Fruit fly (Drosophila melanogaster): ENCODE measurements around the gene disco-r.

Gene disco-r

DNA sequence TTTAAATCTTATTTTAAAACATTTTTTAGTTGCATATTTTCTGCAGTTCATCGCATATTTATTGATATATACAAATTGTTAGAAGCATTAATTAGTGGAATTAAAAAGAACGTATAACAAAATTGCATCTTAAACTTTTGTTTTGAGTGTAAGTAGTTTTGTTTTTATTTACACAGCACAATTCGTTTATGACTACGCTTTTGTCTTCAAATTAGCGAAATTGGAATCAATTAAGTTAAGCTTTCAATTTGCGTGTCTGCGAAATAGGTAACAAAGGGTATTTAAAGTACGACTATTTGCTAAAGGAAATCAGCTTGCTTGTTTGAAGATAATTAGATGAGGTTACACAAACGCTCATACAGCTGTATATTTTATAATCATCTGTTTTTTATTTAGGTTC lies 60.5 kb downstream of the disco-r start (continued):
- no peak for TF ChIP-seq insv (GFP tag; optimal IDR thresholded peaks at IDR 0.05)
- no peak for TF ChIP-seq CG32532 (GFP tag; IDR thresholded peaks at IDR 0.05)
- TF ChIP-seq lov (optimal IDR thresholded peaks at IDR 0.05): no peak
- no peak for TF ChIP-seq lov (GFP tag; IDR thresholded peaks at IDR 0.05)
- no peak for TF ChIP-seq CG10274 (GFP tag; optimal IDR thresholded peaks at IDR 0.05)
- no peak for TF ChIP-seq chif (GFP tag; optimal IDR thresholded peaks at IDR 0.05)
- no peak for TF ChIP-seq CG7556 (GFP tag; optimal IDR thresholded peaks at IDR 0.05)
- no peak for TF ChIP-seq sd (tag; optimal IDR thresholded peaks at IDR 0.05)
- no peak for TF ChIP-seq sug (tag; optimal IDR thresholded peaks at IDR 0.05)
- no peak for TF ChIP-seq seq (GFP tag; IDR thresholded peaks at IDR 0.05)
- no peak for TF ChIP-seq dati (GFP tag; IDR thresholded peaks at IDR 0.05)
- TF ChIP-seq gcm2 (GFP tag; optimal IDR thresholded peaks at IDR 0.05): no peak
- TF ChIP-seq ap (GFP tag; IDR thresholded peaks at IDR 0.05): no peak
- no peak for TF ChIP-seq Stat92E (GFP tag; optimal IDR thresholded peaks at IDR 0.05)
- peak; percentile 4 for TF ChIP-seq CG11504 (tag; optimal IDR thresholded peaks at IDR 0.05)
- TF ChIP-seq amos (GFP tag; IDR thresholded peaks at IDR 0.05; ENCODE audit: partially characterized antibody): no peak
- no peak for TF ChIP-seq CG12071 (GFP tag; optimal IDR thresholded peaks at IDR 0.05)
- TF ChIP-seq NFAT (GFP tag; IDR thresholded peaks at IDR 0.05): no peak
- no peak for TF ChIP-seq cwo (GFP tag; optimal IDR thresholded peaks at IDR 0.05)
- no peak for TF ChIP-seq CG2116 (GFP tag; optimal IDR thresholded peaks at IDR 0.05)
- TF ChIP-seq D19A (tag; optimal IDR thresholded peaks at IDR 0.05): peak; percentile 76
- peak; percentile 3; the same call in 1 of the 2 replicates for TF ChIP-seq slbo (GFP tag; IDR thresholded peaks at IDR 0.05)
- peak; percentile 13 for TF ChIP-seq Hmr (GFP tag; optimal IDR thresholded peaks at IDR 0.05)
- no peak for TF ChIP-seq CG8478 (optimal IDR thresholded peaks at IDR 0.05)
- peak; percentile 61 for TF ChIP-seq Med (GFP tag)
- no peak for TF ChIP-seq CG12219 (GFP tag; optimal IDR thresholded peaks at IDR 0.05)
- no peak for TF ChIP-seq Chrac-16 (GFP tag; optimal IDR thresholded peaks at IDR 0.05)
- no peak for TF ChIP-seq CG8281 (tag; optimal IDR thresholded peaks at IDR 0.05)
- no peak for TF ChIP-seq lab (GFP tag; optimal IDR thresholded peaks at IDR 0.05)
- no peak for TF ChIP-seq bsh (GFP tag; optimal IDR thresholded peaks at IDR 0.05)
- TF ChIP-seq Hmx (GFP tag; optimal IDR thresholded peaks at IDR 0.05): no peak
- no peak for TF ChIP-seq CG11723 (GFP tag; optimal IDR thresholded peaks at IDR 0.05)
- no peak for TF ChIP-seq CG12769 (tag; optimal IDR thresholded peaks at IDR 0.05)
- no peak for TF ChIP-seq CG12104 (GFP tag; optimal IDR thresholded peaks at IDR 0.05)
- no peak for TF ChIP-seq Dad (GFP tag; optimal IDR thresholded peaks at IDR 0.05)
- TF ChIP-seq Mes4 (GFP tag; optimal IDR thresholded peaks at IDR 0.05): no peak
- no peak for TF ChIP-seq Oaz (GFP tag; IDR thresholded peaks at IDR 0.05)
- TF ChIP-seq bab2 (GFP tag; optimal IDR thresholded peaks at IDR 0.05): no peak

DNA sequence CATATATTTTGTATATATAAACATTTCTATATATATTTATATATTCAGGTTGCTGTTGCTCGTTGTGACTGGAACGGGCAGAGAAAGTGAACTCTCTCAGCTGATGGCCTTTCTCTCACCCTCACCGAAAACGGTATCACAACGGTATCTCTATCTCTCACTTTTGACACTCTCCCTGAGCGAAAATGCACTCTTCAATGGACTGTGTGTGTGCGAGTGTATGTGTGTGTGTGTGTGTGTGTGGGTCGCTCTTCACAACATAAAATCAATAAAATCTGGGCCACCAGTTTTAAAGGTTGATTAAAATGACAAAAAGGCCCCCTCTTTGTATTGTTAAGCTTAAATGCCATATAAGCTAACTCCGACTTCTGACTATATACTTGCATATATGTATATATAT lies 61.3 kb downstream of the disco-r start:
- TF ChIP-seq pum (GFP tag; optimal IDR thresholded peaks at IDR 0.05): no peak
- no peak for TF ChIP-seq CG8281 (tag; optimal IDR thresholded peaks at IDR 0.05)
- no peak for TF ChIP-seq Hsf (GFP tag; optimal IDR thresholded peaks at IDR 0.05)
- TF ChIP-seq pho (GFP tag; optimal IDR thresholded peaks at IDR 0.05): no peak
- no peak for TF ChIP-seq hth (optimal IDR thresholded peaks at IDR 0.05)
- TF ChIP-seq CG14710 (tag; optimal IDR thresholded peaks at IDR 0.05): no peak
- TF ChIP-seq CG18011 (GFP tag; optimal IDR thresholded peaks at IDR 0.05): no peak
- 0 out of 3 replicates have a peak, but pooled peaks have one; percentile 32 for TF ChIP-seq ci (GFP tag; IDR thresholded peaks at IDR 0.05)
- TF ChIP-seq Trl (optimal IDR thresholded peaks at IDR 0.05): peak; percentile 65 to 75
- no peak for TF ChIP-seq Trl (GFP tag; optimal IDR thresholded peaks at IDR 0.05)
- TF ChIP-seq Nf-YC (tag; optimal IDR thresholded peaks at IDR 0.05): no peak
- no peak for TF ChIP-seq CG1024 (GFP tag; IDR thresholded peaks at IDR 0.05)
- no peak for TF ChIP-seq slou (GFP tag; optimal IDR thresholded peaks at IDR 0.05)
- no peak for TF ChIP-seq caup (GFP tag; optimal IDR thresholded peaks at IDR 0.05; ENCODE audit: severe bottlenecking)
- peak; percentile 2 for TF ChIP-seq kni (GFP tag; optimal IDR thresholded peaks at IDR 0.05)
- no peak for TF ChIP-seq Adf1 (GFP tag; IDR thresholded peaks at IDR 0.05)
- TF ChIP-seq CG8359 (GFP tag; optimal IDR thresholded peaks at IDR 0.05; ENCODE audit: borderline replicate concordance): no peak
- TF ChIP-seq cg (GFP tag; optimal IDR thresholded peaks at IDR 0.05): peak; percentile 75

Data from whole organism, embryonic.